Worm (Caenorhabditis elegans) whole organism, mixed stage, embryonic: ENCODE data around the gene Y69A2AR.25.

Source experiments
- M03D4.4 ChIP-seq: sonication (generic microtip); optimal IDR thresholded peaks from 2 replicates; lab custom pipeline; 2017; ENCODE audit warnings: mild to moderate bottlenecking, missing genetic modification characterization, missing compliant biosample characterization
- bed-3 ChIP-seq: fragments of 200-800 bp; sonication (Bioruptor generic); optimal IDR thresholded peaks from 3 replicates; lab custom pipeline; 2018; ENCODE audit warnings: mild to moderate bottlenecking, missing genetic modification characterization, moderate library complexity, missing compliant biosample characterization
- blmp-1 ChIP-seq: fragments of 150-350 bp; optimal IDR thresholded peaks from 2 replicates; lab custom pipeline; 2014; ENCODE audit warnings: missing biosample characterization, missing genetic modification characterization
- ceh-39 ChIP-seq: fragments of 150-350 bp; optimal IDR thresholded peaks from 2 replicates; lab custom pipeline; 2014; ENCODE audit warnings: missing biosample characterization, missing genetic modification characterization
- ceh-83 ChIP-seq: fragments of 200-800 bp; sonication (Bioruptor generic); optimal IDR thresholded peaks from 2 replicates; lab custom pipeline; 2018; ENCODE audit warnings: mild to moderate bottlenecking, missing genetic modification characterization, missing compliant biosample characterization
- ces-1 ChIP-seq: fragments of 150-350 bp; optimal IDR thresholded peaks from 2 replicates; lab custom pipeline; 2014; ENCODE audit warnings: missing biosample characterization, missing genetic modification reagents, missing genetic modification characterization
- cnd-1 ChIP-seq: fragments of 200-800 bp; sonication (Bioruptor generic); optimal IDR thresholded peaks from 2 replicates; lab custom pipeline; 2018; ENCODE audit warnings: mild to moderate bottlenecking, missing genetic modification characterization, missing compliant biosample characterization
- drap-1 ChIP-seq: fragments of 200-800 bp; sonication (Bioruptor generic); optimal IDR thresholded peaks from 3 replicates; lab custom pipeline; 2018; ENCODE audit warnings: mild to moderate bottlenecking, missing genetic modification characterization, missing compliant biosample characterization
- elt-1 ChIP-seq: sonication (generic microtip); optimal IDR thresholded peaks from 2 replicates; lab custom pipeline; 2017; ENCODE audit warnings: missing genetic modification characterization, mild to moderate bottlenecking, missing compliant biosample characterization, antibody characterized with exemption, moderate library complexity, borderline replicate concordance; ENCODE audit not compliant: insufficient read depth
- elt-3 ChIP-seq: fragments of 150-350 bp; optimal IDR thresholded peaks from 2 replicates; lab custom pipeline; 2014; ENCODE audit warnings: missing biosample characterization, missing genetic modification characterization
- flh-1 ChIP-seq: fragments of 200-800 bp; sonication (Bioruptor generic); optimal IDR thresholded peaks from 2 replicates; lab custom pipeline; 2018; ENCODE audit warnings: mild to moderate bottlenecking, missing genetic modification characterization, moderate library complexity, missing compliant biosample characterization
- ham-2 ChIP-seq: fragments of 200-800 bp; sonication (Bioruptor generic); optimal IDR thresholded peaks from 2 replicates; lab custom pipeline; 2018; ENCODE audit warnings: mild to moderate bottlenecking, missing genetic modification characterization, missing compliant biosample characterization
- hlh-1 ChIP-seq: fragments of 150-350 bp; optimal IDR thresholded peaks from 2 replicates; lab custom pipeline; 2014; ENCODE audit warnings: missing biosample characterization, missing genetic modification reagents, missing genetic modification characterization
- lin-13 ChIP-seq: fragments of 150-350 bp; optimal IDR thresholded peaks from 2 replicates; lab custom pipeline; 2014; ENCODE audit warnings: missing biosample characterization, missing genetic modification characterization
- lsy-2 ChIP-seq: fragments of 150-350 bp; optimal IDR thresholded peaks from 2 replicates; lab custom pipeline; 2014; ENCODE audit warnings: missing biosample characterization, missing genetic modification characterization
- mep-1 ChIP-seq: fragments of 150-350 bp; optimal IDR thresholded peaks from 2 replicates; lab custom pipeline; 2017; ENCODE audit warnings: missing biosample characterization, missing genetic modification reagents, missing genetic modification characterization, inconsistent platforms
- mls-2 ChIP-seq: sonication (generic microtip); optimal IDR thresholded peaks from 2 replicates; lab custom pipeline; 2016; ENCODE audit warnings: mild to moderate bottlenecking, missing genetic modification characterization, moderate library complexity, missing compliant biosample characterization
- nhr-12 ChIP-seq: fragments of 150-350 bp; optimal IDR thresholded peaks from 2 replicates; lab custom pipeline; 2014; ENCODE audit warnings: missing biosample characterization, missing genetic modification characterization
- nhr-237 ChIP-seq: fragments of 150-350 bp; optimal IDR thresholded peaks from 2 replicates; lab custom pipeline; 2014; ENCODE audit warnings: missing biosample characterization, missing genetic modification characterization
- nhr-28 ChIP-seq: fragments of 150-350 bp; optimal IDR thresholded peaks from 2 replicates; lab custom pipeline; 2014; ENCODE audit warnings: missing biosample characterization, missing genetic modification characterization
- nhr-76 ChIP-seq: sonication (generic microtip); optimal IDR thresholded peaks from 2 replicates; lab custom pipeline; 2017; ENCODE audit warnings: missing biosample characterization, missing genetic modification characterization
- pha-4 ChIP-seq: fragments of 150-350 bp; optimal IDR thresholded peaks from 2 replicates; lab custom pipeline; 2018; ENCODE audit warnings: missing biosample characterization, missing genetic modification reagents, missing genetic modification characterization
- sem-2 ChIP-seq: fragments of 200-800 bp; sonication (Bioruptor generic); optimal IDR thresholded peaks from 2 replicates; lab custom pipeline; 2018; ENCODE audit warnings: mild to moderate bottlenecking, missing genetic modification characterization, missing compliant biosample characterization
- snpc-4 ChIP-seq: fragments of 150-350 bp; optimal IDR thresholded peaks from 2 replicates; lab custom pipeline; 2014; ENCODE audit warnings: missing biosample characterization, missing genetic modification characterization
- sptf-1 ChIP-seq: sonication (generic microtip); optimal IDR thresholded peaks from 2 replicates; lab custom pipeline; 2017; ENCODE audit warnings: mild to moderate bottlenecking, missing genetic modification characterization, moderate library complexity, missing compliant biosample characterization
- tbx-8 ChIP-seq: fragments of 200-800 bp; sonication (Bioruptor generic); optimal IDR thresholded peaks from 2 replicates; lab custom pipeline; 2018; ENCODE audit warnings: mild to moderate bottlenecking, missing genetic modification characterization, moderate library complexity, missing compliant biosample characterization
- unc-120 ChIP-seq: sonication (generic microtip); optimal IDR thresholded peaks from 2 replicates; lab custom pipeline; 2017; ENCODE audit warnings: missing genetic modification characterization, missing compliant biosample characterization; ENCODE audit not compliant: poor library complexity, severe bottlenecking
- zip-8 ChIP-seq: fragments of 150-350 bp; optimal IDR thresholded peaks from 2 replicates; lab custom pipeline; 2014; ENCODE audit warnings: missing biosample characterization, missing genetic modification characterization
- ztf-11 ChIP-seq: fragments of 150-350 bp; optimal IDR thresholded peaks from 2 replicates; lab custom pipeline; 2014; ENCODE audit warnings: missing biosample characterization, missing genetic modification characterization

The Y69A2AR.25 gene

DNA sequence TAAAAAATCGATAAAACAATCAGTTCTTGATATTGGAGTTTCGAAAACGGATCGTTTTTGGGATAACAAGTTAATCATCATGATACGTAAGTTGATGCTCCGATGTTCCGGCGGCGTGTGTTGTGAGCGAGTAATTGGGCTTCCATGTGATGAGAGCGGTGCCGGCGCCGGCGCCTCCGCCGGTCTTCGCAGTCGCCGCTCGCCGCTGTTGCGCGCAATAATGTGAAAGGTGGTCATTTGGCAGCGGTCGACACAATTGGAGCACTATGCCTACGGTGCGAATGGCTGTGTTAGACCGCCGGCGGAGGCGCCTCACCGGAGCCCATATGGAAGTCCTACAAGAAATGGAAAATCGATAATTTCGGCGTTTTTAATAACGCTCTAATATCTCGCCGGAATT, 16.3 kb downstream of the Y69A2AR.25 start:
- TF ChIP-seq snpc-4 (tag; lab: Kevin White, UChicago), result no peak
- no peak for TF ChIP-seq tbx-8 (GFP tag; lab: Kevin White, UChicago)
- TF ChIP-seq sem-2, result no peak
- TF ChIP-seq drap-1 (GFP tag; lab: Kevin White, UChicago), result no peak
- no peak for TF ChIP-seq bed-3 (GFP tag; lab: Kevin White, UChicago)
- TF ChIP-seq elt-3 (tag; lab: Kevin White, UChicago), result no peak
- no peak for TF ChIP-seq ztf-11 (tag; lab: Kevin White, UChicago)
- no peak for TF ChIP-seq cnd-1 (tag; lab: Kevin White, UChicago)

DNA sequence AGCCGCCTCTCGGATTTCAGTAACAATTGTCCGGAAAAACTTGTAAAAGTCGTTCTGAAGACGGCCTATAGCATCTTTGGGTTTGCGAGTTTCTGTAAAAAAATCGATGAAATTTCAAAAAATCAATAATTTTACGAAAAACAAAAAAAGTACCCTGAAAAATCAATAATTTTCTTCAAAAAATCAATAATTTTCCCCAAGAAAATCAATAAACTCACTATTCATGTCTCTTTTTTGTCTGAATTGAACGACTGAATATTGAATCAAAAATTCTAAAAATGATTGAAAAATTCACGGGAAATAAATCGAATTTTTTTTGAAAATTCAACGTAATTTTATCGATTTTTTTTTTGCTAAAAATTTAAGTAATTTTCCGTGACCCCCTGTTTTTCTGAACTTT, 16.7 kb downstream of the Y69A2AR.25 start, which contains the start of gene Y69A2AR.23:
Y69A2AR.23 (minus strand) TSS at position 267 of the 400 bp plus-strand sequence.
- TF ChIP-seq drap-1 (GFP tag; lab: Kevin White, UChicago), result no peak
- no peak for TF ChIP-seq ztf-11 (tag; lab: Kevin White, UChicago)
- TF ChIP-seq, all 35 proteins: peak for 0

DNA sequence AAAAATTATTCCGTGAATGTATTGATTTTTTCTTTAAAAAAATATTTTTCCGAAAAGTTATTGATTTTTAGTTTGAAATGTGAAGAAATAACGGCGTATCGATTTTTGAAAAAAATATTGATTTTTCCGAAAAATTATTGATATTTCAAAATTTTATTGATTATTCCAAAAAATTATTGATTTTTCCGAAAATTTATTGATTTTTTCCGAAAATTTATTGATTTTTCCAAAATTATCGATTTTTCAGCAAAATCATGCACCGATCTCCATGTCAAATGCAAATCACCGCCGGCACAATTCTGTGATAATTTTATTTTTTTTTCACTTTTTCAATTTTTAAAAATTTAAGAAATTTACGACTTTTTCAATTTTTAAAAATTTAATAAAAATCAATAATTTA, 18.6 kb downstream of the Y69A2AR.25 start:
- TF ChIP-seq ztf-11 (tag; lab: Kevin White, UChicago) (no peak), bed-3 (GFP tag; lab: Kevin White, UChicago) (no peak), elt-1 (no peak), sem-2 (no peak), nhr-28 (no peak), unc-120 (tag; lab: Kevin White, UChicago) (no peak), tbx-8 (GFP tag; lab: Kevin White, UChicago) (no peak), sptf-1 (tag; lab: Kevin White, UChicago) (no peak)

DNA sequence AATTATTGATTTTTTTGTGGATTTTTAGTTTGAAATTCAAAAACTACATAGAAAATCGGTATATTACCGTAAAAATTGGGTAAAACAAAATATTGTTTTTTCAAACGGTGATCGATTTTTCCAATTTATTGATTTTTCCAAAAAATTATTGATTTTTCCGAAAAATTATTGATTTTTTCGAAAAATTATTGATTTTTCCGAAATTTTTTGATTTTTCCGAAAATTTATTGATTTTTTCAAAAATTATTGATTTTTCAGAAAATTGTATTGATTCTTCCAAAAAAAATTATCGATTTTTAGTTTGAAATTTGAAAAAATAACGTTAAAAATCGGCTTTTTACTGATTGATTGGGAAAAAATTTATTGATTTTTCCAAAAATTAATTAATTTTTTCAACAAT, 19.4 kb downstream of the Y69A2AR.25 start:
- TF ChIP-seq nhr-237 (tag; lab: Kevin White, UChicago), result no peak
- TF ChIP-seq ham-2 (GFP tag; lab: Kevin White, UChicago), result no peak
- TF ChIP-seq mep-1 (tag; lab: Kevin White, UChicago), result no peak
- no peak for TF ChIP-seq ztf-11 (tag; lab: Kevin White, UChicago)

DNA sequence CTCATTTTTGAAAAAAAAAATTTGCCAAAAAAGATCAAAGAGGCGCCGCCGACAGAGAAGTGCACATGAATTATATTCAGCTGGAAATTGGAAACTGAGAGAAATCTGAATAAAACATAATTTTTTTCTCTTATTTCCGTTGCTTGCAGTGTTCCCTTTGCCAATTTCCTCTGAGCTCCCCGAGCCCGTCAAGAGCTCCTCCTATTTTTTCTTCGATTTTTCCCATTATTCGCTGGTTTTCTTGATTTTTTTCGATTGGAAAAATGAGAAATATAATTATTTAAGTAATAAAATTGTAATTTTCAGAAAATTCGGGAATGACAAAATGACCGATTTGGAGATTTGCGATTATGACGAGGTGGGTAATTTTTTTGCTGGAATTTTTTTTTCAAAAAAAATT, 26.2 kb downstream of the Y69A2AR.25 start, which contains the start of gene sprr-3:
sprr-3 (plus strand) TSS at position 301 of the 400 bp plus-strand sequence.
- TF ChIP-seq mls-2 (tag; lab: Kevin White, UChicago) (no peak), nhr-12 (tag; lab: Kevin White, UChicago) (no peak), nhr-76 (tag; lab: Kevin White, UChicago) (no peak), lsy-2 (no peak), sptf-1 (tag; lab: Kevin White, UChicago) (no peak), ces-1 (GFP tag; lab: Kevin White, UChicago) (no peak), M03D4.4 (tag; lab: Kevin White, UChicago) (no peak), flh-1 (GFP tag; lab: Kevin White, UChicago) (no peak), unc-120 (tag; lab: Kevin White, UChicago) (no peak), pha-4 (tag; lab: Kevin White, UChicago) (no peak), tbx-8 (GFP tag; lab: Kevin White, UChicago) (no peak), ceh-39 (tag; lab: Kevin White, UChicago) (no peak), elt-3 (tag; lab: Kevin White, UChicago) (no peak), nhr-28 (no peak), hlh-1 (no peak), blmp-1 (no peak), sem-2 (no peak), ceh-83 (GFP tag; lab: Kevin White, UChicago) (no peak), zip-8 (tag; lab: Kevin White, UChicago) (no peak), lin-13 (no peak)

DNA sequence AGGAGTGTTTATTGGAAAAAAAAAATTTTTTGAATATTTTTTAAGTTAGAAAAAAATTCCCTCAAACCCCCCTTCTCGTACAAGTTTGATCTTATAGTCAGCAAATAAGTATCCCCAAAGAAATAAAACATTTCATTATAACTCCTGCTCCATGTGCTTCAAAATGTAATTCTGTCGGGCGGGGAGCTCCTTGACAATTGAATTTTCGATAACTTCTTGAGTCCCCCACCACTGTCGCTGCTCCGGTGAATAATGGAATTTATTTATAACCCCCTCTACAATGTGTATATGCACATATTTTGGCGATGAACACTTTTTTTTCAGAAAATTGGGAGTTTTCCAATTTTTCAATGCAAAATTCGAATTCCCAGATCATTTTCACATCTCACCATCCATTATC, 30.4 kb downstream of the Y69A2AR.25 start:
- TF ChIP-seq nhr-12 (tag; lab: Kevin White, UChicago), result no peak
- TF ChIP-seq ces-1 (GFP tag; lab: Kevin White, UChicago), result peak; percentile 89
- TF ChIP-seq ztf-11 (tag; lab: Kevin White, UChicago), result no peak
- no peak for TF ChIP-seq pha-4 (tag; lab: Kevin White, UChicago)
- no peak for TF ChIP-seq bed-3 (GFP tag; lab: Kevin White, UChicago)
- no peak for TF ChIP-seq mep-1 (tag; lab: Kevin White, UChicago)
